Fruit fly (Drosophila melanogaster) whole organism, pupa: ENCODE measurements around the gene CanA-14F.

Source experiments
- CG10348 ChIP-seq: fragments of 200-800 bp; sonication (Bioruptor generic); IDR thresholded peaks from 2 replicates; pipeline ENCODE4 v1.3.6; 2022; ENCODE audit warnings: missing biosample characterization, missing genetic modification characterization
- CG12605 ChIP-seq: fragments of 200-800 bp; sonication (Bioruptor generic); IDR thresholded peaks from 2 replicates; pipeline ENCODE4 v1.3.6; 2022; ENCODE audit warnings: missing biosample characterization, missing genetic modification characterization
- CG13204 ChIP-seq: fragments of 200-800 bp; sonication (Bioruptor generic); optimal IDR thresholded peaks from 2 replicates; lab custom pipeline; 2018; ENCODE audit warnings: missing biosample characterization, mild to moderate bottlenecking, missing genetic modification characterization, moderate library complexity
- CG14655 ChIP-seq: fragments of 200-800 bp; sonication (Bioruptor generic); optimal IDR thresholded peaks from 3 replicates; lab custom pipeline; 2017; ENCODE audit warnings: mild to moderate bottlenecking, missing biosample characterization, missing genetic modification reagents, missing genetic modification characterization
- CG15710 ChIP-seq: fragments of 200-800 bp; sonication (Bioruptor generic); optimal IDR thresholded peaks from 2 replicates; lab custom pipeline; 2018; ENCODE audit warnings: missing biosample characterization, mild to moderate bottlenecking, missing genetic modification characterization, moderate library complexity
- CG17806 ChIP-seq: fragments of 200-800 bp; sonication (Bioruptor generic); optimal IDR thresholded peaks from 2 replicates; lab custom pipeline; 2018; ENCODE audit warnings: missing biosample characterization, mild to moderate bottlenecking, missing genetic modification characterization, moderate library complexity
- CG32121 ChIP-seq: fragments of 200-800 bp; sonication (Bioruptor generic); IDR thresholded peaks from 2 replicates; pipeline ENCODE4 v1.3.6; 2022; ENCODE audit warnings: missing biosample characterization, missing genetic modification characterization
- CG34367 ChIP-seq: fragments of 200-800 bp; sonication (Bioruptor generic); optimal IDR thresholded peaks from 2 replicates; lab custom pipeline; 2018; ENCODE audit warnings: missing biosample characterization, mild to moderate bottlenecking, missing genetic modification characterization
- CG4496 ChIP-seq: fragments of 200-800 bp; sonication (Bioruptor generic); IDR thresholded peaks from 3 replicates; pipeline ENCODE4 v1.3.6; 2022; ENCODE audit warnings: missing biosample characterization, missing genetic modification characterization
- CG8159 ChIP-seq: fragments of 200-800 bp; sonication (Bioruptor generic); optimal IDR thresholded peaks from 3 replicates; lab custom pipeline; 2018; ENCODE audit warnings: missing biosample characterization, mild to moderate bottlenecking, missing genetic modification characterization, moderate library complexity
- CG8301 ChIP-seq: fragments of 200-800 bp; sonication (Bioruptor generic); optimal IDR thresholded peaks from 2 replicates; lab custom pipeline; 2018; ENCODE audit warnings: missing biosample characterization, mild to moderate bottlenecking, missing genetic modification characterization
- CG9948 ChIP-seq: fragments of 200-800 bp; sonication (Bioruptor generic); optimal IDR thresholded peaks from 2 replicates; lab custom pipeline; 2018; ENCODE audit warnings: missing biosample characterization, mild to moderate bottlenecking, missing genetic modification characterization, moderate library complexity
- D1 ChIP-seq: fragments of 200-800 bp; sonication (Bioruptor generic); optimal IDR thresholded peaks from 2 replicates; lab custom pipeline; 2018; ENCODE audit warnings: missing biosample characterization, mild to moderate bottlenecking, missing genetic modification characterization, moderate library complexity
- EcR ChIP-seq: fragments of 200-800 bp; sonication (Bioruptor generic); optimal IDR thresholded peaks from 3 replicates; lab custom pipeline; 2019; ENCODE audit warnings: missing biosample characterization, missing genetic modification characterization, mild to moderate bottlenecking, moderate library complexity, missing genetic modification reagents
- Ets98B ChIP-seq: fragments of 200-800 bp; sonication (Bioruptor generic); IDR thresholded peaks from 2 replicates; pipeline ENCODE4 v1.3.6; 2022; ENCODE audit warnings: missing biosample characterization, missing genetic modification characterization
- Pif1A ChIP-seq: fragments of 200-800 bp; sonication (Bioruptor generic); optimal IDR thresholded peaks from 3 replicates; lab custom pipeline; 2016; ENCODE audit warnings: missing biosample characterization, missing genetic modification characterization
- Pif1B ChIP-seq: fragments of 200-800 bp; sonication (Bioruptor generic); optimal IDR thresholded peaks from 3 replicates; lab custom pipeline; 2016; ENCODE audit warnings: missing biosample characterization, missing genetic modification characterization
- Snoo ChIP-seq: fragments of 200-800 bp; sonication (Bioruptor generic); optimal IDR thresholded peaks from 3 replicates; lab custom pipeline; 2017; ENCODE audit warnings: missing biosample characterization, mild to moderate bottlenecking, missing genetic modification characterization, inconsistent platforms
- fd96Ca ChIP-seq: fragments of 200-800 bp; sonication (Bioruptor generic); IDR thresholded peaks from 3 replicates; pipeline ENCODE4 v1.3.6; 2022; ENCODE audit warnings: missing biosample characterization, missing genetic modification characterization
- gl ChIP-seq: fragments of 200-800 bp; sonication (Bioruptor generic); optimal IDR thresholded peaks from 2 replicates; lab custom pipeline; 2018; ENCODE audit warnings: missing biosample characterization, mild to moderate bottlenecking, missing genetic modification characterization
- rn ChIP-seq: fragments of 200-800 bp; sonication (Bioruptor generic); IDR thresholded peaks from 2 replicates; pipeline ENCODE4 v1.3.6; 2022; ENCODE audit warnings: missing biosample characterization, missing genetic modification characterization

The CanA-14F gene

DNA sequence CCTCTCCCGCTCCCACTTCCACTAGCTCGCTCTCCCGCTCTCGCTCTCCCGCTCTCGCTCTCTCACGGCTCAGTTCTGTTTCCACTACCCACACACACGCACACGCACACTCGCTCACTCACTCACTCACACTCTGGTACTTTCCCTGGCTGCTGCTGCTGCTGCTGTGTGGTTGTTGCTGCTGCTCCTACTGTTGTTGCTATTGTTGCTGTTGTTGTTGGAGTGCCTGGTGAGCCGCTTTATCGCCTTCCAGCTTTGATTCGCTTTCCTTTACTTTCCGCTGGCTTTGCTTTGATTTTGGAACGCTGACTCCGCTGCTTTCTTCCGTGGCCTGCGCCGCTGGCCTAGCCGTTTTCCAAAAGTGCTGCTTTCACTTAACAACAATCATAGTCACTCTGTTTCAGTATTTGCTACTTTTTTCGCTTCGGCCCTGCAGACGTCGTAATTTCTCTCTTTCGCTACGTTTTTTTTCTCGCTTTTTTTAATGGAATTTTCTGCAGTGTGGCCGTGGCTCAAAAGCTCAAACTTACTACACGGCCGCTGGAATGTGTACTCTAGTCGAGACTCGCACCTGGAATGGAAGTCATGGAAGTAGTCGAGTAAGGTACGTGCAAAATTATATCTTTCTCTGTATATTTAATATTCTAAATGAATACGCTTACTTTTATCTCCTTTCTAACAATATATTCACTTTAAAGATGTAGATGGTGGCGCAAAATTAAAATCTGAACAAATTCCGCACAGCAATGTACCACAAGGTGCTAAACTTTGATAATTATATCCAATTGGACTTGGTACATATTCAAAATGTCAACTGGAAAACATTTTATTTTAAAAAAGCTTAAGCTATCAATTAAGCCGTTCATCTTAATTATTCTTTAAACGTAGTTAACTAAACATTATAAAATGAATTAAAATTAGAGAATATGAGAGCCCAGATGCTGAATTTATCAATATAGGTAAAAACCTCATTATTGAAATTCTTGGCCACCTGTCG lies 27.2 kb downstream of the CanA-14F start, which contains the start of gene Pp2B-14D:
Gene Pp2B-14D (minus strand): TSS at position 503 of the 997 bp plus-strand sequence.
- TF ChIP-seq Ets98B (GFP tag; lab: Robert Waterston, UW) (no peak; the same call in 1 of the 2 replicates), CG34367 (tag; lab: Kevin White, UChicago) (no peak), CG15710 (peak; percentile 3), CG4496 (GFP tag; lab: Robert Waterston, UW) (peak; percentile 59; the same call in 1 of the 3 replicates), D1 (tag; lab: Kevin White, UChicago) (peak; percentile 12), Pif1A (peak; percentile 16), Pif1B (GFP tag; lab: Kevin White, UChicago) (peak; percentile 9), CG14655 (no peak), EcR (GFP tag; lab: Kevin White, UChicago) (peak; percentile 10), CG13204 (GFP tag; lab: Kevin White, UChicago) (peak; percentile 61)
- TF ChIP-seq, all 21 proteins: peak for 7

DNA sequence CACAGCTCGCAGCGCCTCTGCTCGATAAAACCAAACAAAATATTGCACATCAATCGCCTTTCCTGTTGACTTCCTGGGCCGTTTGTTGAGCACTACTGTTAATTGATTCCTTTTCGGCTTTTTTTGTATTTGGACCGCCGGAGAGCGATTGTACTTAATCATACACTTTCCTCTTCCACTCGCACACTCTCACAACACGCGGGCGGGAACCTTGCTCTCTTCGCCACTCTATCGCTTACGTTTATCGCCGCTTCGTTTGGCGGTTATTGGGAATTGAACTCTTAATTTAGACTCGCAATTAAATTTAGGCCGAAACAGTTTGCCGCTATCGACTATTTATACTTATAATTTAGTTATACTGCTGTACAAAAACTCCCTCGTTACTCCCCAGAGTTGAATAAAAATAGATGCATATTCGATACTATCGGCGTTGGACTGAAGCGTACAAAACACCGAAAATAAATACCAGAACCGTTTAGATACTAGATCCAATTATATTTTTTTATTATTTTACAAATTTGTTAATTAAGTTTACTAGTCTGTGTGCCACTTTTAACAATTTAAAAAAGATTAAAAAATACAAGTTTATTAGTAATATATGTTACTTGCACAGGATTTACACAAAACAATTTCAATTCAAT lies 33.3 kb downstream of the CanA-14F start, which contains the start of gene Arp2:
Gene Arp2 (minus strand): TSS at position 427 of the 641 bp plus-strand sequence.
- TF ChIP-seq CG14655 (no peak), Pif1B (GFP tag; lab: Kevin White, UChicago) (no peak), gl (no peak), CG4496 (GFP tag; lab: Robert Waterston, UW) (no peak), Snoo (no peak), CG12605 (GFP tag; lab: Robert Waterston, UW) (no peak), CG9948 (tag; lab: Kevin White, UChicago) (no peak), CG15710 (no peak), D1 (tag; lab: Kevin White, UChicago) (no peak), fd96Ca (GFP tag; lab: Robert Waterston, UW) (no peak), CG34367 (tag; lab: Kevin White, UChicago) (no peak)

DNA sequence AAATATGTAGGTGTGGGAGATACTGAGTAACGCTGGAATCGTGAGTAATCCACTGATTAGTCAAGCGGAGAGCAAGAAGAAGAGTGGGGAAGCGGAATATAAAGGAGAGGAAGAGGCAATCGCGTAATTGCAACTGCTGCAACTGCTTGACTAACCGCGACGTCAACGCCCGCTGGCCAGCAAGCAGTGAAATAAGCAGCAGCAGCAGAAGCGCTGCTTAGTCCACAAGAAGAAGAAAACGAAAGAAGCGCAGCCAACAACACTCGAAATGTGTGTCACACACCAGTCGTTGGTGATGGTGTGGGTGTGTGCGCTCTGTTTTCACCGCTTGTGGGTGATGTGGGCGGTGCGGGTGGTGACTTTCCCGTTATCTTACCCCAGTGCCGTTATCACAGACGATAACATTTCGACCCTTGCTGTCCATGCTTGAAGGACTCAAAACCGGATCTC lies 34.0 kb downstream of the CanA-14F start:
- TF ChIP-seq CG8301 (tag; lab: Kevin White, UChicago), result no peak
- TF ChIP-seq EcR (GFP tag; lab: Kevin White, UChicago), result peak; percentile 99
- no peak for TF ChIP-seq Snoo
- TF ChIP-seq fd96Ca (GFP tag; lab: Robert Waterston, UW), result no peak
- TF ChIP-seq CG12605 (GFP tag; lab: Robert Waterston, UW), result no peak
- TF ChIP-seq CG4496 (GFP tag; lab: Robert Waterston, UW), result no peak
- no peak for TF ChIP-seq CG9948 (tag; lab: Kevin White, UChicago)
- no peak for TF ChIP-seq Pif1A
- TF ChIP-seq Pif1B (GFP tag; lab: Kevin White, UChicago), result no peak
- 0 out of 2 replicates have a peak, but pooled peaks have one; percentile 20 for TF ChIP-seq CG10348
- TF ChIP-seq gl, result no peak
- TF ChIP-seq CG15710, result no peak
- no peak for TF ChIP-seq D1 (tag; lab: Kevin White, UChicago)
- TF ChIP-seq CG32121 (GFP tag; lab: Robert Waterston, UW), result no peak
- TF ChIP-seq CG8159, result no peak
- TF ChIP-seq rn (GFP tag; lab: Robert Waterston, UW), result no peak
- TF ChIP-seq CG34367 (tag; lab: Kevin White, UChicago), result no peak
- TF ChIP-seq CG17806, result no peak
- TF ChIP-seq Ets98B (GFP tag; lab: Robert Waterston, UW), result 0 out of 2 replicates have a peak, but pooled peaks have one; percentile 4
- no peak for TF ChIP-seq CG14655
- peak; percentile 17 for TF ChIP-seq CG13204 (GFP tag; lab: Kevin White, UChicago)

DNA sequence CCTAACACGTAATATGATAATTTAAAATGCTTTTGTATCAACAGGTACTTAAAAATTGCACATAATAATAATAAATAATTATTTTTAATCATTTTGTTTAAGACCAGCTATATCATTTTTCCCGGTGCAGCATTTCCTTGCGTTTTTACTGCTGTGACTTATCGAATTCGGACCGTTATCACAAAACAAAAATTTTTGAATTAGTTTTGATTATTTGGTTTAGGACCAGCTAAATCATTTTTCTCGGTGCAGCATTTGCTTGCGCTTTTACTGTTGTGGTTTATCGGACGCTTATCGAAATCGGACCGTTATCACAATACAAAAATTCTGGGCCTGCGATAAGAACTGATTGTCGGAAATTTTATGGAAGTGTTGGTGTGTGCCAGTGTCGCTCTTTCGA lies 34.4 kb downstream of the CanA-14F start:
- TF ChIP-seq CG4496 (GFP tag; lab: Robert Waterston, UW) (peak; percentile 87), Snoo (peak; percentile 84), CG15710 (peak; percentile 73), fd96Ca (GFP tag; lab: Robert Waterston, UW) (no peak; the same call in 2 of the 3 replicates), CG8301 (tag; lab: Kevin White, UChicago) (peak; percentile 81), CG12605 (GFP tag; lab: Robert Waterston, UW) (peak; percentile 73), CG10348 (no peak), D1 (tag; lab: Kevin White, UChicago) (peak; percentile 75), gl (peak; percentile 41), Ets98B (GFP tag; lab: Robert Waterston, UW) (no peak; the same call in none of the 2 replicates), Pif1A (no peak), CG14655 (no peak), CG17806 (peak; percentile 75), Pif1B (GFP tag; lab: Kevin White, UChicago) (peak; percentile 85), CG32121 (GFP tag; lab: Robert Waterston, UW) (peak; percentile 87), CG8159 (peak; percentile 80), rn (GFP tag; lab: Robert Waterston, UW) (0 out of 2 replicates have a peak, but pooled peaks have one; percentile 60), CG13204 (GFP tag; lab: Kevin White, UChicago) (no peak), CG34367 (tag; lab: Kevin White, UChicago) (peak; percentile 71), CG9948 (tag; lab: Kevin White, UChicago) (peak; percentile 76), EcR (GFP tag; lab: Kevin White, UChicago) (no peak)

DNA sequence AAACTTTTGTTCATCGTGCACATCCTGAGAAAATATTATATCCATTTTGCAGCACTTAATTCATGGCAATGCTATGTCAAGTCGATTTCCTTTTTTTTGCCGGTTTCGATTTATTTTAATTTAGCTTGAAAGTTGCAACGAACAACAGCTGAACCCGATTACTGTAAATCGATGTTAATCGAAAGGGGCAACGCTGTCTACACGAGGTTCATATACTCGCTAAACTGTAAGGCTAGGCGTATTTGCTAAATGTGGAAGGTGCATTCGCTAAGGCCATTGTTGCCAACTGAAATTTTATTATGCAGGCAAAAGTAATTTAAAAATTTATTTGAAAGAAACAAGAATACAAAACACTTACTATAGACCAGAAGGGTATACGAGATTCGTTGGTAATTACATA lies 39.6 kb downstream of the CanA-14F start, which contains the start of gene CG9902:
Gene CG9902 (minus strand): TSS at position 131 of the 400 bp plus-strand sequence.
- TF ChIP-seq Pif1B (GFP tag; lab: Kevin White, UChicago) (no peak), CG8301 (tag; lab: Kevin White, UChicago) (no peak), CG13204 (GFP tag; lab: Kevin White, UChicago) (no peak), CG15710 (no peak), CG10348 (no peak), CG32121 (GFP tag; lab: Robert Waterston, UW) (no peak), gl (no peak), CG17806 (no peak), EcR (GFP tag; lab: Kevin White, UChicago) (no peak), CG4496 (GFP tag; lab: Robert Waterston, UW) (no peak), fd96Ca (GFP tag; lab: Robert Waterston, UW) (no peak), D1 (tag; lab: Kevin White, UChicago) (no peak), Snoo (no peak), CG14655 (no peak), CG8159 (no peak), Pif1A (no peak)
